Worm (Caenorhabditis elegans): Measurements from ENCODE around the gene C35D10.6.

DNA sequence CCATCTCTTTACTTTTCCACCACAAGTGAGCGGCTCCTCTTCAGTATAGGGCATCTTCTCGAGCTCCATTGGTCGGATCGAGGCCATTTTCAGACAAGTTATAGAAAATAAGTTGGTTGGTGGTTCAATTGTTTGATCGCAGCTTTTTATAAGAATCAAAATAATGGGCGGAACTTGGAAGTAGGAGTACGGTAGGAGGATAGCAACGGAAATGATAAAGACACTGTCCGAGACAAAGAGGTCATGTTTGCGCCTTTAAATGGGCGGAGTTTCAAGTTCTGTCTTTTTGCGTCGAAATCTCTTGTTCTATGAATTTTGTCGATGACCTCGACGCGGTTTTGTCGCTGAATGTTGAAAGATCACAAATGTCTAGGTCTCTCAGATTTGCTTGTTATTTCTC is 37.0 kb upstream of the C35D10.6 start, which contains the start of gene F26A1.8:
- TF ChIP-seq flt-1 (GFP tag; IDR thresholded peaks at IDR 0.05), result no peak
- no peak for TF ChIP-seq med-1 (GFP tag; optimal IDR thresholded peaks at IDR 0.05; ENCODE audit: insufficient read depth)
- no peak for TF ChIP-seq ztf-23 (GFP tag; IDR thresholded peaks at IDR 0.05)
- no peak for TF ChIP-seq ref-1 (GFP tag; conservative IDR thresholded peaks at IDR 0.05)
- TF ChIP-seq tab-1 (GFP tag; IDR thresholded peaks at IDR 0.05), result no peak
- no peak for TF ChIP-seq ztf-29 (GFP tag; IDR thresholded peaks at IDR 0.05)
- TF ChIP-seq klf-2 (GFP tag; conservative IDR thresholded peaks at IDR 0.05), result no peak
- TF ChIP-seq T22C8.4 (GFP tag; IDR thresholded peaks at IDR 0.05), result no peak
